Fruit fly (Drosophila melanogaster): ENCODE results near the gene Rop.

Rop gene

DNA sequence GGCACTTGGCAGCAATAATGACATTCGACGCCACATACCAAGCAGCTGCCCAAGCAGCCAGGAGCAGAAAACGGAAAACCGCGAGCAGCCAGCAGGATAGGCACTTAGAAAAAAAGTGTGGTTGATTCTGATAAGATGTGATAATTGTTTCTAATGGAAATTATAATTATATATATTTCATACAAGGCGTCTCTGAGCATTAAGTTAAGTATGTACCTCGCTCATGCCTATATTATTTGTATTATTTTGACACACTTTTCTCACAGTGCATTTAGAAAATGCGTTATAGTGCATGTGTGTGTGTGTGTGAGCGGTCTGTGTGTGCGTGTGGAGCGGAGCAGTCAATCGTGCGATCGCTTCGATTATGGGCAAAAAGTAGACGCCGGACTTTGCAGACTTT, 19.6 kb upstream of the Rop start (continued):
- TF ChIP-seq Poxn (GFP tag; IDR thresholded peaks at IDR 0.05) (no peak), crol (GFP tag; IDR thresholded peaks at IDR 0.05) (no peak), CG18011 (GFP tag; optimal IDR thresholded peaks at IDR 0.05) (no peak), CG8765 (GFP tag; IDR thresholded peaks at IDR 0.05) (peak; percentile 66; the same call in 1 of the 2 replicates), Lpt (GFP tag; optimal IDR thresholded peaks at IDR 0.05) (no peak), CG7963 (GFP tag; IDR thresholded peaks at IDR 0.05; ENCODE audit: partially characterized antibody) (no peak), Dek (tag; optimal IDR thresholded peaks at IDR 0.05) (no peak), Scr (GFP tag; IDR thresholded peaks at IDR 0.05; ENCODE audit: partially characterized antibody) (no peak), CG9727 (GFP tag; optimal IDR thresholded peaks at IDR 0.05) (peak; percentile 68), CG6683 (GFP tag; optimal IDR thresholded peaks at IDR 0.05) (no peak), pan (optimal IDR thresholded peaks at IDR 0.05) (no peak), pan (GFP tag; optimal IDR thresholded peaks at IDR 0.05 in 1 of 2, IDR thresholded peaks at IDR 0.05 in 1 of 2) (no peak), Gsc (GFP tag; IDR thresholded peaks at IDR 0.05) (no peak), NC2β (GFP tag; optimal IDR thresholded peaks at IDR 0.05) (no peak), CG14710 (tag; optimal IDR thresholded peaks at IDR 0.05) (peak; percentile 39), CG15073 (GFP tag; optimal IDR thresholded peaks at IDR 0.05) (no peak), hth (optimal IDR thresholded peaks at IDR 0.05) (no peak), h (optimal IDR thresholded peaks at IDR 0.05) (no peak), CG11456 (GFP tag; IDR thresholded peaks at IDR 0.05) (no peak), CG8089 (GFP tag; optimal IDR thresholded peaks at IDR 0.05) (no peak), Taf1 (GFP tag; IDR thresholded peaks at IDR 0.05) (no peak), zf30C (GFP tag; optimal IDR thresholded peaks at IDR 0.05) (peak; percentile 58), Xbp1 (GFP tag; optimal IDR thresholded peaks at IDR 0.05) (peak; percentile 19), tio (GFP tag; optimal IDR thresholded peaks at IDR 0.05) (no peak), CG17802 (tag; optimal IDR thresholded peaks at IDR 0.05) (no peak), jumu (GFP tag; optimal IDR thresholded peaks at IDR 0.05) (no peak), hkb (optimal IDR thresholded peaks at IDR 0.05) (no peak), hkb (GFP tag; IDR thresholded peaks at IDR 0.05) (no peak), CG17829 (tag; optimal IDR thresholded peaks at IDR 0.05) (peak; percentile 56), repo (GFP tag; optimal IDR thresholded peaks at IDR 0.05) (no peak), CG33557 (GFP tag; optimal IDR thresholded peaks at IDR 0.05) (peak; percentile 22), Dip3 (GFP tag; optimal IDR thresholded peaks at IDR 0.05) (no peak), MTF-1 (GFP tag; optimal IDR thresholded peaks at IDR 0.05; ENCODE audit: borderline replicate concordance) (no peak), sc (optimal IDR thresholded peaks at IDR 0.05) (no peak), sc (GFP tag; optimal IDR thresholded peaks at IDR 0.05) (peak; percentile 14), CG12744 (GFP tag; optimal IDR thresholded peaks at IDR 0.05) (no peak), danr (GFP tag; IDR thresholded peaks at IDR 0.05) (no peak), hbn (GFP tag; IDR thresholded peaks at IDR 0.05; ENCODE audit: partially characterized antibody) (no peak), CG10979 (tag; optimal IDR thresholded peaks at IDR 0.05) (peak; percentile 67), CG10147 (GFP tag; optimal IDR thresholded peaks at IDR 0.05) (no peak), tap (tag; optimal IDR thresholded peaks at IDR 0.05) (no peak), Hr3 (GFP tag; optimal IDR thresholded peaks at IDR 0.05) (no peak), HLHmδ (GFP tag; optimal IDR thresholded peaks at IDR 0.05) (no peak), Atf6 (GFP tag; IDR thresholded peaks at IDR 0.05) (no peak), row (GFP tag; IDR thresholded peaks at IDR 0.05) (peak; percentile 45; the same call in 2 of the 3 replicates), CG16863 (GFP tag; optimal IDR thresholded peaks at IDR 0.05) (no peak), CG13624 (GFP tag; optimal IDR thresholded peaks at IDR 0.05) (no peak), H2.0 (GFP tag; IDR thresholded peaks at IDR 0.05) (no peak), Rfx (GFP tag; IDR thresholded peaks at IDR 0.05) (no peak), Hmx (GFP tag; optimal IDR thresholded peaks at IDR 0.05) (no peak), kni (GFP tag; optimal IDR thresholded peaks at IDR 0.05) (no peak), CG17912 (GFP tag; optimal IDR thresholded peaks at IDR 0.05) (no peak), jigr1 (GFP tag; IDR thresholded peaks at IDR 0.05) (no peak), wdn (GFP tag; IDR thresholded peaks at IDR 0.05) (no peak)
